Worm (Caenorhabditis elegans) whole organism, midembryonic: ENCODE results near the gene ttr-43.

Experiments
- T22C8.4 ChIP-seq: fragments of 200-800 bp; sonication (Bioruptor generic); IDR thresholded peaks from 2 replicates; pipeline ENCODE4 v1.3.6; 2022; ENCODE audit warnings: missing genetic modification characterization, missing compliant biosample characterization
- klf-2 ChIP-seq: fragments of 200-800 bp; sonication (Bioruptor generic); conservative IDR thresholded peaks from 2 replicates; pipeline ENCODE4 v1.3.6; 2022; ENCODE audit warnings: missing genetic modification reagents, missing genetic modification characterization, missing compliant biosample characterization
- med-1 ChIP-seq: sonication (generic microtip); optimal IDR thresholded peaks from 2 replicates; lab custom pipeline; 2017; ENCODE audit warnings: missing genetic modification characterization, mild to moderate bottlenecking, missing compliant biosample characterization, antibody characterized with exemption, missing genetic modification reagents; ENCODE audit not compliant: insufficient read depth
- ref-1 ChIP-seq: fragments of 200-800 bp; sonication (Bioruptor generic); conservative IDR thresholded peaks from 2 replicates; pipeline ENCODE4 v1.3.6; 2022; ENCODE audit warnings: missing genetic modification reagents, missing genetic modification characterization, missing compliant biosample characterization
- tab-1 ChIP-seq: fragments of 200-800 bp; sonication (Bioruptor generic); IDR thresholded peaks from 2 replicates; pipeline ENCODE4 v1.3.6; 2022; ENCODE audit warnings: missing genetic modification characterization, missing compliant biosample characterization
- ztf-23 ChIP-seq: fragments of 200-800 bp; sonication (Bioruptor generic); IDR thresholded peaks from 2 replicates; pipeline ENCODE4 v1.3.6; 2022; ENCODE audit warnings: missing genetic modification reagents, missing genetic modification characterization, missing compliant biosample characterization

ce11 chrV:12550036-12550626 is 40.4 kb downstream of the ttr-43 start, which contains the start of gene F45D3.3:
- TF ChIP-seq med-1 (GFP tag; lab: Kevin White, UChicago) (no peak), klf-2 (GFP tag; lab: Robert Waterston, UW) (no peak), ref-1 (GFP tag; lab: Robert Waterston, UW) (no peak), ztf-23 (GFP tag; lab: Robert Waterston, UW) (no peak), T22C8.4 (no peak), tab-1 (GFP tag; lab: Robert Waterston, UW) (no peak)
